Worm (Caenorhabditis elegans) whole organism, L4 larva: ENCODE measurements around the gene F35F10.5.

Experiments used
- D1046.2 ChIP-seq: fragments of 200-800 bp; sonication (Bioruptor generic); IDR thresholded peaks from 2 replicates; pipeline ENCODE4 v1.3.6; 2022; ENCODE audit warnings: missing genetic modification characterization, missing compliant biosample characterization
- F37D6.2 ChIP-seq: sonication (generic microtip); optimal IDR thresholded peaks from 2 replicates; lab custom pipeline; 2016; ENCODE audit warnings: mild to moderate bottlenecking, missing genetic modification characterization, missing compliant biosample characterization
- F44E2.7 ChIP-seq: fragments of 200-800 bp; sonication (Bioruptor generic); IDR thresholded peaks from 2 replicates; pipeline ENCODE4 v2.1.2; 2022; ENCODE audit warnings: missing genetic modification characterization, missing compliant biosample characterization
- R02D3.7 ChIP-seq: fragments of 150-350 bp; sonication (generic microtip); optimal IDR thresholded peaks from 3 replicates; lab custom pipeline; 2014; ENCODE audit warnings: missing biosample characterization, missing genetic modification characterization
- Y105C5A.15 ChIP-seq: fragments of 200-800 bp; sonication (Bioruptor generic); IDR thresholded peaks from 2 replicates; pipeline ENCODE4 v1.3.6; 2022; ENCODE audit warnings: missing genetic modification characterization, missing compliant biosample characterization
- Y48G9A.11 ChIP-seq: fragments of 200-800 bp; sonication (Bioruptor generic); IDR thresholded peaks from 2 replicates; pipeline ENCODE4 v1.3.6; 2022; ENCODE audit warnings: missing genetic modification reagents, missing genetic modification characterization, missing compliant biosample characterization
- ZK546.5 ChIP-seq, 2 experiments: sonication (generic microtip); optimal IDR thresholded peaks; 2 replicates each; lab custom pipeline; 2017; ENCODE audit warnings: missing biosample characterization in 2 of 2, missing genetic modification characterization in 2 of 2
- aha-1 ChIP-seq: fragments of 150-350 bp; peaks from one replicate; lab custom pipeline; 2014; ENCODE audit warnings: missing biosample characterization, missing genetic modification characterization
- aly-2 ChIP-seq: sonication (generic microtip); optimal IDR thresholded peaks from 2 replicates; lab custom pipeline; 2018; ENCODE audit warnings: missing biosample characterization, missing genetic modification characterization
- ceh-20 ChIP-seq: fragments of 200-800 bp; sonication (Bioruptor generic); IDR thresholded peaks from 2 replicates; pipeline ENCODE4 v1.3.6; 2022; ENCODE audit warnings: missing genetic modification reagents, missing genetic modification characterization, missing compliant biosample characterization
- ceh-28 ChIP-seq: fragments of 150-350 bp; optimal IDR thresholded peaks from 2 replicates; lab custom pipeline; 2014; ENCODE audit warnings: missing biosample characterization, missing genetic modification reagents, missing genetic modification characterization
- ceh-62 ChIP-seq: sonication (generic microtip); optimal IDR thresholded peaks from 2 replicates; lab custom pipeline; 2017; ENCODE audit warnings: missing biosample characterization, missing genetic modification characterization
- ces-1 ChIP-seq: fragments of 150-350 bp; sonication (generic microtip); optimal IDR thresholded peaks from 4 replicates; lab custom pipeline; 2014; ENCODE audit warnings: missing biosample characterization, missing genetic modification reagents, missing genetic modification characterization
- cey-2 ChIP-seq: sonication (generic microtip); optimal IDR thresholded peaks from 3 replicates; lab custom pipeline; 2017; ENCODE audit warnings: missing genetic modification characterization, mild to moderate bottlenecking, missing compliant biosample characterization, antibody characterized with exemption, borderline replicate concordance; ENCODE audit not compliant: insufficient read depth
- daf-12 ChIP-seq: fragments of 150-350 bp; optimal IDR thresholded peaks from 2 replicates; lab custom pipeline; 2014; ENCODE audit warnings: missing biosample characterization, missing genetic modification reagents, missing genetic modification characterization
- daf-19 ChIP-seq: fragments of 200-800 bp; sonication (Bioruptor generic); conservative IDR thresholded peaks from 2 replicates; pipeline ENCODE4 v1.3.6; 2022; ENCODE audit warnings: missing genetic modification characterization, missing compliant biosample characterization
- dmd-6 ChIP-seq: fragments of 200-800 bp; sonication (Bioruptor generic); IDR thresholded peaks from 2 replicates; pipeline ENCODE4 v1.3.6; 2022; ENCODE audit warnings: missing genetic modification reagents, missing genetic modification characterization, missing compliant biosample characterization
- egl-27 ChIP-seq: sonication (generic microtip); optimal IDR thresholded peaks from 3 replicates; lab custom pipeline; 2017; ENCODE audit warnings: missing biosample characterization, missing genetic modification reagents, missing genetic modification characterization
- hmg-1.1 ChIP-seq: fragments of 200-800 bp; sonication (Bioruptor generic); IDR thresholded peaks from 2 replicates; pipeline ENCODE4 v1.3.6; 2022; ENCODE audit warnings: missing genetic modification reagents, missing genetic modification characterization, missing compliant biosample characterization
- lin-29 ChIP-seq: fragments of 200-800 bp; sonication (Bioruptor generic); IDR thresholded peaks from 2 replicates; pipeline ENCODE4 v1.3.6; 2022; ENCODE audit warnings: missing genetic modification reagents, missing genetic modification characterization, missing compliant biosample characterization
- lin-38 ChIP-seq: fragments of 200-800 bp; sonication (Bioruptor generic); IDR thresholded peaks from 2 replicates; pipeline ENCODE4 v1.3.6; 2022; ENCODE audit warnings: missing genetic modification reagents, missing genetic modification characterization, missing compliant biosample characterization
- lin-39 ChIP-seq: fragments of 150-350 bp; optimal IDR thresholded peaks from 2 replicates; lab custom pipeline; 2014; ENCODE audit warnings: missing biosample characterization, missing genetic modification reagents, missing genetic modification characterization
- madf-5 ChIP-seq, 2 experiments: fragments of 200-800 bp; sonication (Bioruptor generic); IDR thresholded peaks; 2 replicates each; pipeline ENCODE4 v1.3.6; 2022; ENCODE audit warnings: missing compliant biosample characterization in 2 of 2, missing genetic modification characterization in 2 of 2
- mdt-29 ChIP-seq: fragments of 200-800 bp; sonication (Bioruptor generic); IDR thresholded peaks from 2 replicates; pipeline ENCODE4 v1.3.6; 2022; ENCODE audit warnings: missing genetic modification reagents, missing genetic modification characterization, missing compliant biosample characterization
- mep-1 ChIP-seq: fragments of 150-350 bp; sonication (generic microtip); optimal IDR thresholded peaks from 3 replicates; lab custom pipeline; 2014; ENCODE audit warnings: missing biosample characterization, missing genetic modification characterization
- nhr-102 ChIP-seq: sonication (generic microtip); optimal IDR thresholded peaks from 2 replicates; lab custom pipeline; 2016; ENCODE audit warnings: mild to moderate bottlenecking, missing genetic modification characterization, moderate library complexity, missing compliant biosample characterization
- nhr-42 ChIP-seq: fragments of 200-800 bp; sonication (Bioruptor generic); IDR thresholded peaks from 2 replicates; pipeline ENCODE4 v1.3.6; 2022; ENCODE audit warnings: missing genetic modification characterization, missing compliant biosample characterization
- nhr-76 ChIP-seq: fragments of 150-350 bp; optimal IDR thresholded peaks from 2 replicates; lab custom pipeline; 2014; ENCODE audit warnings: missing biosample characterization, missing genetic modification characterization
- nhr-77 ChIP-seq: fragments of 150-350 bp; optimal IDR thresholded peaks from 2 replicates; lab custom pipeline; 2014; ENCODE audit warnings: missing biosample characterization, missing genetic modification characterization
- saeg-2 ChIP-seq: fragments of 200-800 bp; sonication (Bioruptor generic); IDR thresholded peaks from 2 replicates; pipeline ENCODE4 v1.3.6; 2022; ENCODE audit warnings: missing genetic modification reagents, missing genetic modification characterization, missing compliant biosample characterization
- sdz-12 ChIP-seq: fragments of 200-800 bp; sonication (Bioruptor generic); optimal IDR thresholded peaks from 2 replicates; lab custom pipeline; 2018; ENCODE audit warnings: mild to moderate bottlenecking, missing genetic modification characterization, missing compliant biosample characterization
- set-16 ChIP-seq: fragments of 200-800 bp; sonication (Bioruptor generic); IDR thresholded peaks from 2 replicates; pipeline ENCODE4 v1.3.6; 2022; ENCODE audit warnings: missing genetic modification reagents, missing genetic modification characterization, missing compliant biosample characterization
- spr-1 ChIP-seq: sonication (generic microtip); optimal IDR thresholded peaks from 2 replicates; lab custom pipeline; 2016; ENCODE audit warnings: mild to moderate bottlenecking, missing genetic modification characterization, missing compliant biosample characterization
- spr-3 ChIP-seq: fragments of 200-800 bp; sonication (Bioruptor generic); optimal IDR thresholded peaks from 2 replicates; lab custom pipeline; 2018; ENCODE audit warnings: mild to moderate bottlenecking, missing genetic modification characterization, missing compliant biosample characterization
- tra-1 ChIP-seq: fragments of 200-800 bp; sonication (Bioruptor generic); IDR thresholded peaks from 2 replicates; pipeline ENCODE4 v1.3.6; 2022; ENCODE audit warnings: missing genetic modification reagents, missing genetic modification characterization, missing compliant biosample characterization
- unc-62 ChIP-seq, 3 experiments: fragments of 150-350 bp in 1 of 3; sonication (generic microtip); optimal IDR thresholded peaks in 2 of 3; peaks in 1 of 3; 1 replicate in 1 of 3; 2 replicates in 2 of 3; lab custom pipeline; 2014 to 2017; ENCODE audit warnings: missing biosample characterization in 3 of 3, missing genetic modification characterization in 3 of 3, missing genetic modification reagents in 3 of 3, missing genotype in 1 of 3
- zfp-3 ChIP-seq: fragments of 200-800 bp; sonication (Bioruptor generic); conservative IDR thresholded peaks from 2 replicates; pipeline ENCODE4 v1.3.6; 2022; ENCODE audit warnings: missing genetic modification reagents, missing genetic modification characterization, missing compliant biosample characterization
- zip-11 ChIP-seq: fragments of 200-800 bp; sonication (Bioruptor generic); IDR thresholded peaks from 2 replicates; pipeline ENCODE4 v1.3.6; 2022; ENCODE audit warnings: missing genetic modification characterization, missing compliant biosample characterization
- zip-2 ChIP-seq: fragments of 150-350 bp; optimal IDR thresholded peaks from 2 replicates; lab custom pipeline; 2014; ENCODE audit warnings: missing biosample characterization, missing genetic modification characterization
- ztf-11 ChIP-seq: fragments of 150-350 bp; optimal IDR thresholded peaks from 2 replicates; lab custom pipeline; 2014; ENCODE audit warnings: missing biosample characterization, missing genetic modification characterization

The F35F10.5 gene

DNA sequence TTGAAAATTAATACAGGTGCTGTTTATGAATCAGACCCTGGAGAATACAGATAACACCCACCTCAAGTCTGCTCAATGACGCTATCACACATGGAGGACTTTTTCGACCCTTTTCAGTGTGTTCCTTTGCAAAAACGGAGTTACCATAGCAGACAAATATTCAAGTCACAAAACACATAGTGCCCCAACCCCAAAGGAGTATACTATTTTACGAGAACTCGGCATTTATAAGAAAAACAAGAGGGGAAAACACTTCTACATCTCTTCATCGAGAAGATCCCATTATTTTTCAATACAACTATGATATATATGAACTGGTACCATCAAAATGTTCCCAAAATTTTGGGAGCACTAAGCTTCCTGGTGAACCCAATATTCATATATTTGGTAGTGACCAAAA is 40.0 kb upstream of the F35F10.5 start, which contains the start of gene srj-7:
Gene srj-7 (plus strand): TSS at position 301 of the 400 bp plus-strand sequence.
- TF ChIP-seq lin-29 (GFP tag; lab: Robert Waterston, UW): no peak
- TF ChIP-seq unc-62 (GFP tag; optimal IDR thresholded peaks at IDR 0.05 in 1 of 2; lab: Kevin White, UChicago): peak in 1 of 2 experiments; percentile 39
- TF ChIP-seq unc-62 (tag; optimal IDR thresholded peaks at IDR 0.05; lab: Kevin White, UChicago): no peak

- no peak for TF ChIP-seq daf-19 (GFP tag; lab: Robert Waterston, UW)
- TF ChIP-seq aha-1: no peak
- no peak for TF ChIP-seq cey-2 (tag; lab: Kevin White, UChicago)
- TF ChIP-seq ztf-11 (tag; lab: Kevin White, UChicago): no peak
- TF ChIP-seq sdz-12 (GFP tag; lab: Kevin White, UChicago): no peak
- TF ChIP-seq ceh-62 (tag; lab: Kevin White, UChicago): no peak
- TF ChIP-seq egl-27 (tag; lab: Kevin White, UChicago): no peak
- TF ChIP-seq D1046.2 (GFP tag; lab: Robert Waterston, UW): no peak
- no peak for TF ChIP-seq R02D3.7 (tag; lab: Kevin White, UChicago)
- no peak for TF ChIP-seq tra-1
- no peak for TF ChIP-seq aly-2
- TF ChIP-seq mdt-29 (GFP tag; lab: Robert Waterston, UW): no peak
- no peak for TF ChIP-seq nhr-76 (tag; lab: Kevin White, UChicago)
- no peak for TF ChIP-seq hmg-1.1
- no peak for TF ChIP-seq saeg-2
- TF ChIP-seq lin-38 (GFP tag; lab: Robert Waterston, UW): no peak
- no peak for TF ChIP-seq dmd-6 (GFP tag; lab: Robert Waterston, UW)
- no peak for TF ChIP-seq spr-1 (tag; lab: Kevin White, UChicago)
- no peak for TF ChIP-seq zip-11 (GFP tag; lab: Robert Waterston, UW)
- no peak for TF ChIP-seq madf-5 (GFP tag; IDR thresholded peaks at IDR 0.05; lab: Robert Waterston, UW)
These were observed 37.2 kb upstream of the F35F10.5 start, which contains the start of gene srj-8 for ce11 chrV:3247515-3247914. srj-8 (plus strand) TSS chrV:3247815.

ce11 chrV:3250153-3250552 is 34.6 kb upstream of the F35F10.5 start, which contains the start of gene T28A11.13:
T28A11.13 (minus strand) TSS chrV:3250253.
- TF ChIP-seq daf-12 (tag; lab: Kevin White, UChicago): no peak
- no peak for TF ChIP-seq F37D6.2 (tag; lab: Kevin White, UChicago)
- no peak for TF ChIP-seq set-16 (GFP tag; lab: Robert Waterston, UW)
- no peak for TF ChIP-seq ceh-20 (GFP tag; lab: Robert Waterston, UW)
- TF ChIP-seq, all 104 proteins: peak for 0

DNA sequence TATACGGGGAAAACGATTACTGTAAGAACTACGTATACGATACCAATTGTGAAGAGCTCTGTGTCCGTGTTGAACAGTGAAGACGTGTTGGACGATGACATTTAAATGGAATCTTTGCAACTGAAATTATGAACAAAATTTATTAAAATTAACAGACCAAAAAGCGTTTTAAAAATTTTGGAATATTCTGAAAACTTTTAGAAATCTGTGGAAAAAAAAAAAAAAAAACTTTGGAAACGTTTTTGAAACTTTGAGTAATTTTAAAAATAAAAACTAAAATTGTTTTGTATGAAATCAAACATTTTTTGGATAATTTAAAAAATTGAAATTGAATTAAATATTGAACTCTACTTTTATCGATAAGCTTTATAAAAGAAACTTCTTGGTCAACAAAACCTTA is 28.7 kb upstream of the F35F10.5 start, which contains the start of gene srt-63:
Gene srt-63 (minus strand): TSS at position 101 of the 400 bp plus-strand sequence.
- no peak for TF ChIP-seq mep-1 (tag; lab: Kevin White, UChicago)
- no peak for TF ChIP-seq zfp-3 (GFP tag; lab: Robert Waterston, UW)
- no peak for TF ChIP-seq nhr-77
- no peak for TF ChIP-seq hmg-1.1
- no peak for TF ChIP-seq Y105C5A.15 (GFP tag; lab: Robert Waterston, UW)
- TF ChIP-seq ces-1 (GFP tag; lab: Kevin White, UChicago): no peak
- TF ChIP-seq spr-3 (GFP tag; lab: Kevin White, UChicago): no peak
- no peak for TF ChIP-seq madf-5 (GFP tag; IDR thresholded peaks at IDR 0.05; lab: Robert Waterston, UW)
- TF ChIP-seq nhr-102 (tag; lab: Kevin White, UChicago): no peak

DNA sequence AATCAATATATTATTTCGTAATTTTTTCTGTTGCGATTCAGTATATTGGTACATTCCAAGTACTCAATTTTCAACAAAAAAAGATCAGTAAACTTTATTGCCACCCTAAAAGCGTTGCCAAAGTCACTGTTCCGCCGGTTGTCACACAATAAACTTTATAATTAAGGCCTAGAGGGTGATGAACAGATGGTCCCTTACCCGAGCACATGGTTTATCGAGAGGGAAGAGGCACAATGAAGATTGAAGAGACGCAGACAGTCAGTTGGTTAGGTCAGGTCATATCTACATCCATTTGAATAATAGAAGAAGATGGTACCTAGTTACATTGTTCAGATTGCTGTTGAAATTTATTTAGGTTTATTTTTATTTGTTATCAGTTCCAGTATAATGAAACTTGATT is 27.9 kb upstream of the F35F10.5 start:
- no peak for TF ChIP-seq ZK546.5 (tag; optimal IDR thresholded peaks at IDR 0.05; lab: Kevin White, UChicago)
- no peak for TF ChIP-seq nhr-42 (GFP tag; lab: Robert Waterston, UW)
- TF ChIP-seq zip-2 (tag; lab: Kevin White, UChicago): no peak
- no peak for TF ChIP-seq ceh-28 (tag; lab: Kevin White, UChicago)
- no peak for TF ChIP-seq Y48G9A.11 (GFP tag; lab: Robert Waterston, UW)
- TF ChIP-seq zip-11 (GFP tag; lab: Robert Waterston, UW): no peak
- TF ChIP-seq F44E2.7: no peak
- no peak for TF ChIP-seq lin-39
